Fruit fly (Drosophila melanogaster): ENCODE data around the gene tsg.

dm6 chrX:12014800-12015389 lies 26.1 kb upstream of the tsg start:
- TF ChIP-seq Dll (optimal IDR thresholded peaks at IDR 0.05) (no peak), psq (optimal IDR thresholded peaks at IDR 0.05) (no peak), pan (optimal IDR thresholded peaks at IDR 0.05) (no peak), CG8478 (optimal IDR thresholded peaks at IDR 0.05) (no peak), EcR (GFP tag; optimal IDR thresholded peaks at IDR 0.05) (no peak)

Measured in whole organism.